Fruit fly (Drosophila melanogaster) whole organism, embryonic: ENCODE results near the gene cerv.

ENCODE experiments used
- Abd-B ChIP-seq: fragments of 200-800 bp; sonication (Bioruptor generic); optimal IDR thresholded peaks from 2 replicates; lab custom pipeline; 2018; ENCODE audit warnings: missing biosample characterization, mild to moderate bottlenecking, missing genetic modification characterization, moderate library complexity
- Bteb2 ChIP-seq: fragments of 200-800 bp; sonication (Bioruptor generic); optimal IDR thresholded peaks from 2 replicates; lab custom pipeline; 2016; ENCODE audit warnings: missing biosample characterization, missing genetic modification characterization
- CG10321 ChIP-seq: fragments of 200-800 bp; sonication (Bioruptor generic); IDR thresholded peaks from 2 replicates; pipeline ENCODE4 v1.3.6; 2022; ENCODE audit warnings: missing biosample characterization, missing genetic modification characterization
- CG10431 ChIP-seq: fragments of 200-800 bp; sonication (Bioruptor generic); optimal IDR thresholded peaks from 3 replicates; lab custom pipeline; 2018; ENCODE audit warnings: missing biosample characterization, mild to moderate bottlenecking, missing genetic modification characterization
- CG12769 ChIP-seq: fragments of 200-800 bp; sonication (Bioruptor generic); optimal IDR thresholded peaks from 2 replicates; lab custom pipeline; 2019; ENCODE audit warnings: missing biosample characterization, mild to moderate bottlenecking, missing genetic modification characterization, moderate library complexity
- CG13123 ChIP-seq: fragments of 200-800 bp; sonication (Bioruptor generic); optimal IDR thresholded peaks from 2 replicates; lab custom pipeline; 2016; ENCODE audit warnings: missing biosample characterization, missing genetic modification characterization
- CG13624 ChIP-seq: fragments of 200-800 bp; sonication (Bioruptor generic); optimal IDR thresholded peaks from 2 replicates; lab custom pipeline; 2016; ENCODE audit warnings: missing biosample characterization, missing genetic modification characterization
- CG1603 ChIP-seq: fragments of 200-800 bp; sonication (Bioruptor generic); optimal IDR thresholded peaks from 2 replicates; lab custom pipeline; 2019; ENCODE audit warnings: missing biosample characterization, mild to moderate bottlenecking, missing genetic modification characterization, moderate library complexity
- CG18011 ChIP-seq: fragments of 200-800 bp; sonication (Bioruptor generic); optimal IDR thresholded peaks from 2 replicates; lab custom pipeline; 2017; ENCODE audit warnings: missing biosample characterization, missing genetic modification characterization, mild to moderate bottlenecking, moderate library complexity, missing genotype
- CG3281 ChIP-seq: fragments of 200-800 bp; sonication (Bioruptor generic); optimal IDR thresholded peaks from 3 replicates; lab custom pipeline; 2017; ENCODE audit warnings: missing biosample characterization, mild to moderate bottlenecking, missing genetic modification characterization
- CG33213 ChIP-seq: fragments of 200-800 bp; sonication (Bioruptor generic); optimal IDR thresholded peaks from 3 replicates; lab custom pipeline; 2016; ENCODE audit warnings: missing biosample characterization, missing genetic modification characterization
- CG3995 ChIP-seq: fragments of 200-800 bp; sonication (Bioruptor generic); optimal IDR thresholded peaks from 3 replicates; lab custom pipeline; 2016; ENCODE audit warnings: missing biosample characterization, missing genetic modification characterization
- CG4328 ChIP-seq: fragments of 200-800 bp; sonication (Bioruptor generic); optimal IDR thresholded peaks from 3 replicates; lab custom pipeline; 2017; ENCODE audit warnings: missing biosample characterization, missing genetic modification reagents, missing genetic modification characterization
- CG4707 ChIP-seq: fragments of 200-800 bp; sonication (Bioruptor generic); optimal IDR thresholded peaks from 2 replicates; lab custom pipeline; 2018; ENCODE audit warnings: missing biosample characterization, mild to moderate bottlenecking, missing genetic modification characterization, moderate library complexity
- CG7357 ChIP-seq: fragments of 200-800 bp; sonication (Bioruptor generic); IDR thresholded peaks from 3 replicates; pipeline ENCODE4 v1.3.6; 2022; ENCODE audit warnings: missing biosample characterization, missing genetic modification characterization
- CG7987 ChIP-seq: fragments of 200-800 bp; sonication (Bioruptor generic); optimal IDR thresholded peaks from 2 replicates; lab custom pipeline; 2018; ENCODE audit warnings: missing biosample characterization, mild to moderate bottlenecking, missing genetic modification characterization, moderate library complexity
- CG8290 ChIP-seq, 3 experiments: fragments of 200-800 bp; sonication (Bioruptor generic); optimal IDR thresholded peaks; 2 replicates each; lab custom pipeline; 2016 to 2019; ENCODE audit warnings: missing biosample characterization in 3 of 3, missing genetic modification characterization in 3 of 3, mild to moderate bottlenecking in 2 of 3, moderate library complexity in 1 of 3
- CG8924 ChIP-seq: fragments of 200-800 bp; optimal IDR thresholded peaks from 3 replicates; lab custom pipeline; 2019; ENCODE audit warnings: missing biosample characterization, mild to moderate bottlenecking, missing genetic modification characterization, moderate library complexity
- CG9215 ChIP-seq: fragments of 200-800 bp; sonication (Bioruptor generic); IDR thresholded peaks from 2 replicates; pipeline ENCODE4 v1.3.6; 2022; ENCODE audit warnings: missing biosample characterization, missing genetic modification characterization
- Dref ChIP-seq: fragments of 200-800 bp; sonication (Bioruptor generic); IDR thresholded peaks from 2 replicates; pipeline ENCODE4 v1.3.6; 2022; ENCODE audit warnings: missing biosample characterization, missing genetic modification characterization
- E2f2 ChIP-seq: fragments of 200-800 bp; sonication (Bioruptor generic); IDR thresholded peaks from 2 replicates; pipeline ENCODE4 v1.3.6; 2022; ENCODE audit warnings: missing biosample characterization, missing genetic modification characterization
- Gsc ChIP-seq: fragments of 200-800 bp; sonication (Bioruptor generic); IDR thresholded peaks from 2 replicates; pipeline ENCODE4 v1.3.6; 2022; ENCODE audit warnings: missing biosample characterization, missing genetic modification characterization
- HLH3B ChIP-seq: fragments of 200-800 bp; sonication (Bioruptor generic); IDR thresholded peaks from 2 replicates; pipeline ENCODE4 v1.3.6; 2022; ENCODE audit warnings: missing biosample characterization, missing genetic modification characterization
- Hmx ChIP-seq: fragments of 200-800 bp; sonication (Bioruptor generic); optimal IDR thresholded peaks from 2 replicates; lab custom pipeline; 2016; ENCODE audit warnings: missing biosample characterization, missing genetic modification characterization
- Max ChIP-seq: fragments of 200-800 bp; sonication (Bioruptor generic); optimal IDR thresholded peaks from 2 replicates; lab custom pipeline; 2016; ENCODE audit warnings: missing biosample characterization, mild to moderate bottlenecking, missing genetic modification characterization
- Meics ChIP-seq: fragments of 200-800 bp; sonication (Bioruptor generic); optimal IDR thresholded peaks from 2 replicates; lab custom pipeline; 2017; ENCODE audit warnings: missing biosample characterization, mild to moderate bottlenecking, missing genetic modification characterization
- NK7.1 ChIP-seq: fragments of 200-800 bp; sonication (Bioruptor generic); optimal IDR thresholded peaks from 3 replicates; lab custom pipeline; 2016; ENCODE audit warnings: missing biosample characterization, missing genetic modification characterization
- NfI ChIP-seq: fragments of 200-800 bp; sonication (Bioruptor generic); optimal IDR thresholded peaks from 3 replicates; lab custom pipeline; 2018; ENCODE audit warnings: missing biosample characterization, mild to moderate bottlenecking, missing genetic modification characterization, moderate library complexity
- Side ChIP-seq: fragments of 200-800 bp; sonication (Bioruptor generic); optimal IDR thresholded peaks from 2 replicates; lab custom pipeline; 2016; ENCODE audit warnings: missing biosample characterization, missing genetic modification characterization
- bowl ChIP-seq: fragments of 200-800 bp; sonication (Bioruptor generic); IDR thresholded peaks from 2 replicates; pipeline ENCODE4 v1.3.6; 2022; ENCODE audit warnings: missing biosample characterization, missing genetic modification characterization
- crol ChIP-seq: fragments of 200-800 bp; sonication (Bioruptor generic); IDR thresholded peaks from 2 replicates; pipeline ENCODE4 v1.3.6; 2022; ENCODE audit warnings: missing biosample characterization, missing genetic modification characterization
- dmrt99B ChIP-seq: fragments of 200-800 bp; sonication (Bioruptor generic); optimal IDR thresholded peaks from 2 replicates; lab custom pipeline; 2018; ENCODE audit warnings: missing biosample characterization, mild to moderate bottlenecking, missing genetic modification characterization, moderate library complexity
- fd96Cb ChIP-seq: fragments of 200-800 bp; sonication (Bioruptor generic); optimal IDR thresholded peaks from 2 replicates; lab custom pipeline; 2018; ENCODE audit warnings: missing biosample characterization, mild to moderate bottlenecking, missing genetic modification characterization, moderate library complexity
- gce ChIP-seq: fragments of 200-800 bp; sonication (Bioruptor generic); IDR thresholded peaks from 3 replicates; pipeline ENCODE4 v1.3.6; 2022; ENCODE audit warnings: missing biosample characterization, missing genetic modification characterization
- hkb ChIP-seq, 2 experiments: fragments of 200-800 bp in 1 of 2; fragments of >200 bp in 1 of 2; sonication (Bioruptor generic) in 1 of 2; IDR thresholded peaks in 1 of 2; optimal IDR thresholded peaks in 1 of 2; 2 replicates each; pipeline versions ENCODE4 v1.3.6 to Lab custom; 2017 to 2022; ENCODE audit warnings: missing biosample characterization in 1 of 2, missing genetic modification characterization in 1 of 2
- maf-S ChIP-seq: fragments of 200-800 bp; sonication (Bioruptor generic); optimal IDR thresholded peaks from 2 replicates; lab custom pipeline; 2016; ENCODE audit warnings: missing biosample characterization, missing genetic modification characterization
- mirr ChIP-seq: fragments of 200-800 bp; sonication (Bioruptor generic); optimal IDR thresholded peaks from 3 replicates; lab custom pipeline; 2018; ENCODE audit warnings: missing biosample characterization, mild to moderate bottlenecking, missing genetic modification characterization
- p53 ChIP-seq: fragments of 200-800 bp; sonication (Bioruptor generic); optimal IDR thresholded peaks from 2 replicates; lab custom pipeline; 2016; ENCODE audit warnings: missing biosample characterization, missing genetic modification characterization
- pan ChIP-seq, 4 experiments: fragments of >200 bp in 3 of 4; fragments of 200-800 bp in 1 of 4; sonication (Bioruptor generic) in 1 of 4; optimal IDR thresholded peaks in 3 of 4; IDR thresholded peaks in 1 of 4; 2 replicates each; pipeline versions ENCODE4 v1.3.6 to Lab custom; 2017 to 2022; ENCODE audit warnings: missing biosample characterization in 2 of 4, missing genetic modification characterization in 2 of 4, mixed read lengths in 1 of 4
- prd ChIP-seq, 3 experiments: fragments of >200 bp in 2 of 3; fragments of 200-800 bp in 1 of 3; sonication (Bioruptor generic) in 1 of 3; optimal IDR thresholded peaks in 2 of 3; IDR thresholded peaks in 1 of 3; 2 replicates in 2 of 3; 3 replicates in 1 of 3; pipeline versions ENCODE4 v1.3.6 to Lab custom; 2017 to 2022; ENCODE audit warnings: missing biosample characterization in 1 of 3, missing genetic modification characterization in 1 of 3
- pros ChIP-seq: fragments of 200-800 bp; sonication (Bioruptor generic); optimal IDR thresholded peaks from 3 replicates; lab custom pipeline; 2019; ENCODE audit warnings: missing biosample characterization, mild to moderate bottlenecking, missing genetic modification characterization, moderate library complexity
- pzg ChIP-seq: fragments of 200-800 bp; sonication (Bioruptor generic); optimal IDR thresholded peaks from 3 replicates; lab custom pipeline; 2018; ENCODE audit warnings: missing biosample characterization, mild to moderate bottlenecking, missing genetic modification characterization, moderate library complexity
- sd ChIP-seq: fragments of 200-800 bp; sonication (Bioruptor generic); optimal IDR thresholded peaks from 3 replicates; lab custom pipeline; 2018; ENCODE audit warnings: missing biosample characterization, mild to moderate bottlenecking, missing genetic modification characterization, moderate library complexity
- so ChIP-seq: fragments of 200-800 bp; sonication (Bioruptor generic); IDR thresholded peaks from 3 replicates; pipeline ENCODE4 v1.3.6; 2022; ENCODE audit warnings: missing biosample characterization, missing genetic modification characterization
- sqz ChIP-seq: fragments of 200-800 bp; sonication (Bioruptor generic); optimal IDR thresholded peaks from 3 replicates; lab custom pipeline; 2018; ENCODE audit warnings: missing biosample characterization, mild to moderate bottlenecking, missing genetic modification characterization
- sug ChIP-seq: fragments of 200-800 bp; optimal IDR thresholded peaks from 2 replicates; lab custom pipeline; 2019; ENCODE audit warnings: missing biosample characterization, mild to moderate bottlenecking, missing genetic modification characterization, moderate library complexity
- tgo ChIP-seq: fragments of 200-800 bp; sonication (Bioruptor generic); IDR thresholded peaks from 3 replicates; pipeline ENCODE4 v1.3.6; 2022; ENCODE audit warnings: missing biosample characterization, missing genetic modification characterization
- twi ChIP-seq: fragments of 200-800 bp; optimal IDR thresholded peaks from 2 replicates; lab custom pipeline; 2019; ENCODE audit warnings: missing biosample characterization, mild to moderate bottlenecking, missing genetic modification characterization, moderate library complexity
- tx ChIP-seq: fragments of 200-800 bp; sonication (Bioruptor generic); optimal IDR thresholded peaks from 2 replicates; lab custom pipeline; 2016; ENCODE audit warnings: missing biosample characterization, missing genetic modification characterization

Gene cerv

DNA sequence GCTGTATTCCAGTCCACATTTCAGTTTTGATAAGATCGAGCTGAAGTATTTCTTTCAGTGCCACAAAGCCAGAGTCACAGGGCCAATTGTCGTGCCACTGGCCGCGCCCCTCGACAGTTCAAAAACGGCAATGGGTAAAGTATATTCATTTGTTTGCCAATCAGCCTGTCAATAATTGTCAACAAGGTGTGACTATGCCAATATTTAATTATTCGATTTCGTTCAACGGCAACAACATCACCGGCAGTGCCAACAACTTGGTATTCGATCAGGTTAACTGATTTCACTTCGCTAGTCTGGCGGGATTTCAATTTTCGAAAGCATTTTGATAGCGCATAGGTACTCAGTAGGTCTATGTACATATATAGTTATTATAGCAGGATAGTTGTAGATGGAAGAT, 24.5 kb upstream of the cerv start (continued):
- TF ChIP-seq CG3281 (GFP tag; lab: Kevin White, UChicago) (peak; percentile 11), Bteb2 (no peak), Side (no peak), mirr (GFP tag; lab: Kevin White, UChicago) (peak; percentile 51), E2f2 (GFP tag; lab: Robert Waterston, UW) (peak; percentile 27), CG7357 (GFP tag; lab: Robert Waterston, UW) (no peak), sqz (GFP tag; lab: Kevin White, UChicago) (no peak), tx (no peak), CG4328 (no peak), tgo (GFP tag; lab: Robert Waterston, UW) (0 out of 3 replicates have a peak, but pooled peaks have one; percentile 15), hkb (optimal IDR thresholded peaks at IDR 0.05; lab: Kevin White, UChicago) (no peak), hkb (GFP tag; IDR thresholded peaks at IDR 0.05; lab: Robert Waterston, UW) (peak; percentile 41; the same call in 1 of the 2 replicates), CG18011 (GFP tag; lab: Kevin White, UChicago) (no peak), pros (no peak), CG10431 (GFP tag; lab: Kevin White, UChicago) (no peak), NfI (no peak), CG8290 (GFP tag; optimal IDR thresholded peaks at IDR 0.05; lab: Kevin White, UChicago) (no peak), CG8290 (tag; optimal IDR thresholded peaks at IDR 0.05; lab: Kevin White, UChicago) (peak in 1 of 2 experiments; percentile 75), Gsc (GFP tag; lab: Robert Waterston, UW) (no peak), CG1603 (tag; lab: Kevin White, UChicago) (peak; percentile 12), p53 (GFP tag; lab: Kevin White, UChicago) (no peak), CG3995 (GFP tag; lab: Kevin White, UChicago) (no peak), fd96Cb (tag; lab: Kevin White, UChicago) (no peak), bowl (GFP tag; lab: Robert Waterston, UW) (no peak), Abd-B (GFP tag; lab: Kevin White, UChicago) (no peak), so (0 out of 3 replicates have a peak, but pooled peaks have one; percentile 28), dmrt99B (tag; lab: Kevin White, UChicago) (peak; percentile 17), CG9215 (GFP tag; lab: Robert Waterston, UW) (no peak), CG7987 (no peak), prd (optimal IDR thresholded peaks at IDR 0.05; lab: Kevin White, UChicago) (no peak), prd (GFP tag; IDR thresholded peaks at IDR 0.05; lab: Robert Waterston, UW) (no peak), HLH3B (GFP tag; lab: Robert Waterston, UW) (peak; percentile 13; the same call in 1 of the 2 replicates), CG33213 (no peak), pan (optimal IDR thresholded peaks at IDR 0.05; lab: Kevin White, UChicago) (no peak), pan (GFP tag; optimal IDR thresholded peaks at IDR 0.05 in 1 of 2, IDR thresholded peaks at IDR 0.05 in 1 of 2) (no peak), Max (no peak), Hmx (no peak), CG12769 (tag; lab: Kevin White, UChicago) (peak; percentile 43), sd (no peak), Dref (GFP tag; lab: Robert Waterston, UW) (no peak), gce (no peak), NK7.1 (GFP tag; lab: Kevin White, UChicago) (no peak), CG4707 (GFP tag; lab: Kevin White, UChicago) (no peak), CG13123 (GFP tag; lab: Kevin White, UChicago) (no peak), pzg (GFP tag; lab: Kevin White, UChicago) (no peak), CG10321 (GFP tag; lab: Robert Waterston, UW) (no peak), crol (no peak), CG8924 (tag; lab: Kevin White, UChicago) (no peak), CG13624 (GFP tag; lab: Kevin White, UChicago) (no peak), twi (no peak), Meics (peak; percentile 29), sug (tag; lab: Kevin White, UChicago) (no peak), maf-S (no peak)
